Fruit fly (Drosophila melanogaster): ENCODE results near the gene Dci.

Dci gene

dm6 chr3L:851061-851460, at the start of gene Dci (continued):
- TF ChIP-seq chinmo (GFP tag; IDR thresholded peaks at IDR 0.05; ENCODE audit: partially characterized antibody) (0 out of 4 replicates have a peak, but pooled peaks have one; percentile 49), Ravus (GFP tag; IDR thresholded peaks at IDR 0.05) (peak; percentile 28), CG10366 (GFP tag; IDR thresholded peaks at IDR 0.05) (peak; percentile 82), run (tag; optimal IDR thresholded peaks at IDR 0.05) (no peak), vnd (GFP tag; IDR thresholded peaks at IDR 0.05; ENCODE audit: partially characterized antibody) (peak; percentile 74), CG10147 (GFP tag; optimal IDR thresholded peaks at IDR 0.05) (no peak), CG15601 (tag; optimal IDR thresholded peaks at IDR 0.05) (no peak), Spps (tag; optimal IDR thresholded peaks at IDR 0.05) (no peak), pan (optimal IDR thresholded peaks at IDR 0.05) (no peak), pan (GFP tag; optimal IDR thresholded peaks at IDR 0.05 in 1 of 2, IDR thresholded peaks at IDR 0.05 in 1 of 2) (peak in 1 of 2 experiments; percentile 84), Scr (GFP tag; IDR thresholded peaks at IDR 0.05; ENCODE audit: partially characterized antibody) (peak; percentile 88), dysf (GFP tag; IDR thresholded peaks at IDR 0.05) (peak; percentile 59), CG1832 (GFP tag; optimal IDR thresholded peaks at IDR 0.05) (no peak), Dip2 (GFP tag; IDR thresholded peaks at IDR 0.05) (no peak), D19B (GFP tag; optimal IDR thresholded peaks at IDR 0.05) (no peak), ranshi (GFP tag; IDR thresholded peaks at IDR 0.05) (peak; percentile 49; the same call in 1 of the 2 replicates), repo (GFP tag; optimal IDR thresholded peaks at IDR 0.05) (peak; percentile 50), zen2 (GFP tag; IDR thresholded peaks at IDR 0.05; ENCODE audit: partially characterized antibody) (peak; percentile 39; the same call in 1 of the 3 replicates), al (GFP tag; IDR thresholded peaks at IDR 0.05) (peak; percentile 75), nerfin-2 (GFP tag; IDR thresholded peaks at IDR 0.05; ENCODE audit: partially characterized antibody) (peak; percentile 53; the same call in 1 of the 2 replicates), CG30403 (GFP tag; optimal IDR thresholded peaks at IDR 0.05) (peak; percentile 85), Adf1 (GFP tag; IDR thresholded peaks at IDR 0.05) (peak; percentile 60), CG12299 (tag; optimal IDR thresholded peaks at IDR 0.05) (no peak), corto (GFP tag; optimal IDR thresholded peaks at IDR 0.05) (no peak), CG31365 (tag; optimal IDR thresholded peaks at IDR 0.05) (no peak), row (GFP tag; IDR thresholded peaks at IDR 0.05) (peak; percentile 96), stc (GFP tag; IDR thresholded peaks at IDR 0.05) (no peak), CG4424 (GFP tag; optimal IDR thresholded peaks at IDR 0.05) (peak; percentile 3), hb (GFP tag; IDR thresholded peaks at IDR 0.05; ENCODE audit: partially characterized antibody) (peak; percentile 61; the same call in 2 of the 3 replicates), prd (optimal IDR thresholded peaks at IDR 0.05) (no peak), prd (GFP tag; IDR thresholded peaks at IDR 0.05) (peak; percentile 91), gcm2 (GFP tag; optimal IDR thresholded peaks at IDR 0.05) (peak; percentile 27), CG1602 (GFP tag; optimal IDR thresholded peaks at IDR 0.05) (peak; percentile 71), CG10462 (GFP tag; optimal IDR thresholded peaks at IDR 0.05) (peak; percentile 39), cad (GFP tag; optimal IDR thresholded peaks at IDR 0.05) (no peak), Med (GFP tag) (peak; percentile 97), nau (GFP tag; optimal IDR thresholded peaks at IDR 0.05) (no peak), CG17361 (GFP tag; IDR thresholded peaks at IDR 0.05) (no peak; the same call in 2 of the 3 replicates), CG31388 (GFP tag; optimal IDR thresholded peaks at IDR 0.05) (no peak), CG14860 (GFP tag; IDR thresholded peaks at IDR 0.05; ENCODE audit: partially characterized antibody) (peak; percentile 74; the same call in 2 of the 3 replicates), Elba2 (GFP tag; optimal IDR thresholded peaks at IDR 0.05) (peak; percentile 26), cg (GFP tag; optimal IDR thresholded peaks at IDR 0.05) (no peak), ci (GFP tag; IDR thresholded peaks at IDR 0.05) (peak; percentile 81), schlank (tag; optimal IDR thresholded peaks at IDR 0.05) (no peak), HLHmδ (GFP tag; optimal IDR thresholded peaks at IDR 0.05) (no peak), sna (GFP tag; IDR thresholded peaks at IDR 0.05; ENCODE audit: partially characterized antibody) (peak; percentile 84), CG11085 (GFP tag; IDR thresholded peaks at IDR 0.05) (peak; percentile 68), tna (GFP tag; IDR thresholded peaks at IDR 0.05; ENCODE audit: partially characterized antibody) (peak; percentile 65; the same call in 1 of the 2 replicates), CG8388 (GFP tag; optimal IDR thresholded peaks at IDR 0.05) (peak; percentile 34), CG33557 (GFP tag; optimal IDR thresholded peaks at IDR 0.05) (no peak)

Measured in whole organism, embryonic.